Worm (Caenorhabditis elegans): ENCODE measurements around the gene F59E12.3.
"Not testable (repeated sequence)": the region's sequence is repeated elsewhere in the genome, so short reads cannot be mapped to it uniquely, and the experiment has no call there.

F59E12.3 gene

ce11 chrII:5607756-5608155 is 30.4 kb upstream of the F59E12.3 start, which contains the start of gene C17G10.7:
C17G10.7 (minus strand) TSS chrII:5607856.
- TF ChIP-seq hlh-6 (tag; optimal IDR thresholded peaks at IDR 0.05) (no peak), ceh-9 (tag; optimal IDR thresholded peaks at IDR 0.05) (no peak), gmeb-2 (tag; optimal IDR thresholded peaks at IDR 0.05) (no peak), Y22D7AL.16 (tag; optimal IDR thresholded peaks at IDR 0.05) (no peak), dve-1 (tag; optimal IDR thresholded peaks at IDR 0.05) (no peak), ref-2 (tag; optimal IDR thresholded peaks at IDR 0.05) (no peak), madf-2 (tag; optimal IDR thresholded peaks at IDR 0.05) (no peak)

ce11 chrII:5619298-5619697 is 18.9 kb upstream of the F59E12.3 start, which contains the start of gene dhs-6:
dhs-6 (minus strand) TSS chrII:5619319.
- TF ChIP-seq hlh-13 (GFP tag; optimal IDR thresholded peaks at IDR 0.05) (no peak), ceh-31 (tag; optimal IDR thresholded peaks at IDR 0.05) (no peak), Y22D7AL.16 (tag; optimal IDR thresholded peaks at IDR 0.05) (no peak), che-1 (tag; optimal IDR thresholded peaks at IDR 0.05) (no peak), pha-2 (tag; optimal IDR thresholded peaks at IDR 0.05) (no peak), elt-2 (tag; optimal IDR thresholded peaks at IDR 0.05) (peak; percentile 45), C38D4.7 (GFP tag; optimal IDR thresholded peaks at IDR 0.05) (no peak), pat-9 (tag; optimal IDR thresholded peaks at IDR 0.05) (no peak)

- TF ChIP-seq nhr-11, elt-4, che-1 (tag; optimal IDR thresholded peaks at IDR 0.05): not testable (repeated sequence)
Measured at ce11 chrII:5622383-5622939, 15.7 kb upstream of the F59E12.3 start, which contains the start of the genes eif-3.L and npl-4.2. eif-3.L (minus strand) TSS chrII:5622483. npl-4.2 (plus strand) TSS chrII:5622889.

- TF ChIP-seq ceh-6 (GFP tag; optimal IDR thresholded peaks at IDR 0.05): no peak
- no peak for TF ChIP-seq dve-1 (tag; optimal IDR thresholded peaks at IDR 0.05)
- TF ChIP-seq ceh-34 (tag; optimal IDR thresholded peaks at IDR 0.05): no peak
- TF ChIP-seq elt-2 (tag; optimal IDR thresholded peaks at IDR 0.05): no peak
- TF ChIP-seq K02D7.2 (tag; optimal IDR thresholded peaks at IDR 0.05): no peak
- TF ChIP-seq hlh-15 (tag; optimal IDR thresholded peaks at IDR 0.05): no peak
- TF ChIP-seq hlh-30 (tag; optimal IDR thresholded peaks at IDR 0.05; ENCODE audit: insufficient read depth): no peak
- TF ChIP-seq tbx-7 (tag; optimal IDR thresholded peaks at IDR 0.05): no peak
- no peak for TF ChIP-seq unc-86 (tag; optimal IDR thresholded peaks at IDR 0.05)
- no peak for TF ChIP-seq elt-4 (tag; optimal IDR thresholded peaks at IDR 0.05)
- no peak for TF ChIP-seq unc-42 (tag; optimal IDR thresholded peaks at IDR 0.05)
- no peak for TF ChIP-seq fax-1 (tag; optimal IDR thresholded peaks at IDR 0.05)
- no peak for TF ChIP-seq ref-2 (tag; optimal IDR thresholded peaks at IDR 0.05)
- no peak for TF ChIP-seq ceh-45 (GFP tag; IDR thresholded peaks at IDR 0.05)
- TF ChIP-seq sdc-2 (tag; optimal IDR thresholded peaks at IDR 0.05): no peak
- no peak for TF ChIP-seq pha-4 (tag; optimal IDR thresholded peaks at IDR 0.05)
Measured at ce11 chrII:5628326-5628818, 9.8 kb upstream of the F59E12.3 start, which contains the start of gene F59E12.15. F59E12.15 (minus strand) TSS chrII:5628376.

ce11 chrII:5630851-5631401 is 7.2 kb upstream of the F59E12.3 start, which contains the start of the genes F59E12.6 and npl-4.1:
F59E12.6 (minus strand) TSS chrII:5630951.
npl-4.1 (plus strand) TSS chrII:5631351.
- TF ChIP-seq ceh-14 (tag; optimal IDR thresholded peaks at IDR 0.05); ceh-22 (tag; optimal IDR thresholded peaks at IDR 0.05); C38D4.7 (GFP tag; optimal IDR thresholded peaks at IDR 0.05): not testable (repeated sequence)

ce11 chrII:5633453-5633852 is 4.7 kb upstream of the F59E12.3 start:
- TF ChIP-seq pros-1 (tag; optimal IDR thresholded peaks at IDR 0.05): no peak
- no peak for TF ChIP-seq pha-4 (tag; optimal IDR thresholded peaks at IDR 0.05)
- TF ChIP-seq dmd-4 (tag; optimal IDR thresholded peaks at IDR 0.05; ENCODE audit: borderline replicate concordance): no peak
- TF ChIP-seq nhr-11 (tag; optimal IDR thresholded peaks at IDR 0.05): no peak
- TF ChIP-seq hlh-30 (tag; optimal IDR thresholded peaks at IDR 0.05; ENCODE audit: insufficient read depth): no peak
- no peak for TF ChIP-seq ref-2 (tag; optimal IDR thresholded peaks at IDR 0.05)
- TF ChIP-seq ceh-6 (GFP tag; optimal IDR thresholded peaks at IDR 0.05): no peak
- TF ChIP-seq lim-6 (tag; optimal IDR thresholded peaks at IDR 0.05): no peak
- no peak for TF ChIP-seq nfya-1 (tag; optimal IDR thresholded peaks at IDR 0.05)
- no peak for TF ChIP-seq K09A11.1 (tag; optimal IDR thresholded peaks at IDR 0.05; ENCODE audit: insufficient read depth)
- no peak for TF ChIP-seq npax-4 (tag; optimal IDR thresholded peaks at IDR 0.05)
- no peak for TF ChIP-seq T23F11.4 (GFP tag; optimal IDR thresholded peaks at IDR 0.05)
- no peak for TF ChIP-seq ahr-1 (tag; optimal IDR thresholded peaks at IDR 0.05)
- no peak for TF ChIP-seq tbx-7 (tag; optimal IDR thresholded peaks at IDR 0.05)

Data from whole organism, late embryonic.